Worm (Caenorhabditis elegans): Measurements from ENCODE around the gene C04G6.13.

Gene C04G6.13

DNA sequence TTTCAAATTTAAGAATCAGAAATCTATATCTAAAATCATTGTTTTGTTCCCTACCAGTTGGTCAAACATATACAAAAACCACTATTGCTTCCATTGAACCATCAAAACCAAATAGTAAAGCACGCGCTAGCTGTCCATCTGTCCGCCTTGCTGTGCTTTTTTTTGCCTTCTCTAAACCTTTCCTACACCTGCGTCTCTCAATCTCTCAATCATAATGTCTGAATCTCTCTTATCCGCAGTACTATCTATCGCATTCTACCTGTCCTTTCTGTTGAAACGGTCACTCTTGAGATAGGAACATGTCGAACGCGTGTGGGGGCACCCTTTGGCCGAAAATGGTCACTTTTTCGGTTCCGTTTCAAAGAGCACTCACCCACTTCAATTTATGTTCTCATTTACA lies 46.8 kb upstream of the C04G6.13 start:
- TF ChIP-seq nhr-41 (GFP tag; IDR thresholded peaks at IDR 0.05) (no peak), nhr-25 (tag; optimal IDR thresholded peaks at IDR 0.05; ENCODE audit: borderline replicate concordance, insufficient read depth) (peak; percentile 33), cey-2 (tag; optimal IDR thresholded peaks at IDR 0.05; ENCODE audit: borderline replicate concordance, insufficient read depth) (no peak), ceh-28 (tag; optimal IDR thresholded peaks at IDR 0.05) (no peak), lir-3 (tag; optimal IDR thresholded peaks at IDR 0.05) (no peak), ceh-44 (GFP tag; IDR thresholded peaks at IDR 0.05) (no peak), ztf-11 (tag; optimal IDR thresholded peaks at IDR 0.05) (no peak), nhr-28 (tag; optimal IDR thresholded peaks at IDR 0.05) (peak; percentile 54), sdz-12 (GFP tag; optimal IDR thresholded peaks at IDR 0.05) (no peak), mes-2 (tag; optimal IDR thresholded peaks at IDR 0.05; ENCODE audit: poor library complexity, severe bottlenecking) (peak; percentile 4), daf-12 (tag; optimal IDR thresholded peaks at IDR 0.05) (no peak), zfp-3 (GFP tag; conservative IDR thresholded peaks at IDR 0.05) (no peak), daf-19 (GFP tag; conservative IDR thresholded peaks at IDR 0.05) (no peak), F10B5.3 (tag; optimal IDR thresholded peaks at IDR 0.05) (no peak), hlh-11 (tag; optimal IDR thresholded peaks at IDR 0.05) (peak; percentile 64), dve-1 (tag; optimal IDR thresholded peaks at IDR 0.05; ENCODE audit: insufficient read depth) (peak; percentile 2), unc-39 (tag; optimal IDR thresholded peaks at IDR 0.05) (no peak), madf-5 (GFP tag; IDR thresholded peaks at IDR 0.05) (no peak), ceh-82 (tag; optimal IDR thresholded peaks at IDR 0.05) (no peak), php-3 (GFP tag; IDR thresholded peaks at IDR 0.05) (no peak), ama-1 (optimal IDR thresholded peaks at IDR 0.05) (no peak), mxl-3 (GFP tag; optimal IDR thresholded peaks at IDR 0.05) (peak; percentile 90), ctbp-1 (GFP tag; IDR thresholded peaks at IDR 0.05) (no peak), dmd-6 (GFP tag; IDR thresholded peaks at IDR 0.05) (peak; percentile 14; the same call in 1 of the 2 replicates), mep-1 (tag; optimal IDR thresholded peaks at IDR 0.05) (no peak), hlh-30 (tag; optimal IDR thresholded peaks at IDR 0.05; ENCODE audit: insufficient read depth) (peak; percentile 65), Y105C5A.15 (GFP tag; IDR thresholded peaks at IDR 0.05) (no peak), zip-11 (GFP tag; IDR thresholded peaks at IDR 0.05) (no peak), lsy-2 (tag; optimal IDR thresholded peaks at IDR 0.05) (peak in 1 of 2 experiments; percentile 40), nhr-111 (GFP tag; optimal IDR thresholded peaks at IDR 0.05) (no peak), T26A8.4 (GFP tag; IDR thresholded peaks at IDR 0.05) (no peak), aha-1 (tag) (peak; percentile 70), nhr-6 (tag; optimal IDR thresholded peaks at IDR 0.05) (peak; percentile 74), aly-2 (tag; optimal IDR thresholded peaks at IDR 0.05) (no peak), F26F4.8 (GFP tag; conservative IDR thresholded peaks at IDR 0.05) (no peak), spr-3 (GFP tag; optimal IDR thresholded peaks at IDR 0.05) (no peak), snpc-1.2 (GFP tag; IDR thresholded peaks at IDR 0.05) (no peak), Y48G9A.11 (GFP tag; IDR thresholded peaks at IDR 0.05) (no peak), nhr-11 (tag; optimal IDR thresholded peaks at IDR 0.05) (no peak), Y75B8A.6 (GFP tag; IDR thresholded peaks at IDR 0.05) (no peak), mdl-1 (tag; optimal IDR thresholded peaks at IDR 0.05) (peak; percentile 34 to 63)

DNA sequence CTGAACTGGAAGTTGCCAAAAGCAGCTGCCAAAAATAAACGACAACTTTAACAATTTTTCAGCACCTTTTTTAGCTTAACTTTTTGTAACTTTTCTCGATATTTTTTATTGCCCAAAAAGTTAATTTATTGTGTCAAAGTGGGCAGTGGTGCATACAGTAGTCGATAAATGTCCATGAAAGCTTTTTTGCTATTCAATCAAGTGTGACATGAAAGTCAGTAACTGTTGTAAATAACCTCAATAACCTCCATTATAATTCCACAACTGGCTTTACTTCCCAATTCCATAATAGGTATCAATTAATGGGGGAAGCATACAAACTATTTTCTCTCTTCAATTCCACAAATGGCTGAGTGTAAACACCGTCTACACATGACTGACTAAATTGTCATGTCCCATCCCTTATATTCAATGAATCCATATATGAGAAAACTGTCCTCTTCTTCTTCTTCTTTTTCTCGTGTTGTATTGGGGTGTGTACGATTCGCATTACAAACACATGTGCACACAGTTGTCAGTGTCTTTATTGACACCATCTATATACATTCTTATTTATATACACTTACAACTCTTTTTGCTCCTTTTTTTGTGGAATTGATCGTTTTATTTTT lies 45.8 kb upstream of the C04G6.13 start:
- peak; percentile 60 for TF ChIP-seq hlh-30 (tag; optimal IDR thresholded peaks at IDR 0.05; ENCODE audit: insufficient read depth)
- TF ChIP-seq aha-1 (tag), result peak; percentile 92
- peak in 1 of 2 experiments; percentile 7 for TF ChIP-seq mdl-1 (tag; optimal IDR thresholded peaks at IDR 0.05)
- peak; percentile 20 for TF ChIP-seq dve-1 (tag; optimal IDR thresholded peaks at IDR 0.05; ENCODE audit: insufficient read depth)
- TF ChIP-seq unc-39 (tag; optimal IDR thresholded peaks at IDR 0.05), result no peak
- TF ChIP-seq nhr-42 (GFP tag; IDR thresholded peaks at IDR 0.05), result no peak
